Worm (Caenorhabditis elegans) whole organism, late embryonic: Measurements from ENCODE around the gene repo-1.

Experiments
- F13H6.1 ChIP-seq: sonication (generic microtip); optimal IDR thresholded peaks from 2 replicates; lab custom pipeline; 2016; ENCODE audit warnings: missing genetic modification characterization, missing compliant biosample characterization
- K02D7.2 ChIP-seq: sonication (generic microtip); optimal IDR thresholded peaks from 2 replicates; lab custom pipeline; 2017; ENCODE audit warnings: mild to moderate bottlenecking, missing genetic modification characterization, missing compliant biosample characterization
- ceh-19 ChIP-seq: fragments of 200-800 bp; sonication (Bioruptor generic); optimal IDR thresholded peaks from 2 replicates; lab custom pipeline; 2018; ENCODE audit warnings: mild to moderate bottlenecking, missing genetic modification characterization, missing compliant biosample characterization
- elt-2 ChIP-seq: sonication (generic microtip); optimal IDR thresholded peaks from 2 replicates; lab custom pipeline; 2016; ENCODE audit warnings: missing genetic modification reagents, missing genetic modification characterization, missing compliant biosample characterization
- fax-1 ChIP-seq: sonication (generic microtip); optimal IDR thresholded peaks from 2 replicates; lab custom pipeline; 2016; ENCODE audit warnings: missing genotype, missing genetic modification characterization, missing compliant biosample characterization
- hlh-13 ChIP-seq: fragments of 200-800 bp; sonication (Bioruptor generic); optimal IDR thresholded peaks from 2 replicates; lab custom pipeline; 2018; ENCODE audit warnings: mild to moderate bottlenecking, missing genetic modification characterization, missing compliant biosample characterization
- nhr-11 ChIP-seq: fragments of 150-350 bp; optimal IDR thresholded peaks from 2 replicates; lab custom pipeline; 2014; ENCODE audit warnings: missing biosample characterization, missing genetic modification characterization
- npax-4 ChIP-seq: sonication (generic microtip); optimal IDR thresholded peaks from 2 replicates; lab custom pipeline; 2016; ENCODE audit warnings: missing genetic modification characterization, missing compliant biosample characterization
- odd-2 ChIP-seq: sonication (generic microtip); optimal IDR thresholded peaks from 2 replicates; lab custom pipeline; 2017; ENCODE audit warnings: antibody characterized with exemption, mild to moderate bottlenecking, missing genetic modification characterization, missing compliant biosample characterization
- pha-2 ChIP-seq: sonication (generic microtip); optimal IDR thresholded peaks from 2 replicates; lab custom pipeline; 2017; ENCODE audit warnings: mild to moderate bottlenecking, missing genetic modification characterization, missing compliant biosample characterization
- pqm-1 ChIP-seq: sonication (generic microtip); optimal IDR thresholded peaks from 2 replicates; lab custom pipeline; 2016; ENCODE audit warnings: missing genetic modification characterization, missing compliant biosample characterization
- sox-4 ChIP-seq: sonication (generic microtip); optimal IDR thresholded peaks from 2 replicates; lab custom pipeline; 2017; ENCODE audit warnings: mild to moderate bottlenecking, missing genetic modification characterization, inconsistent platforms, missing compliant biosample characterization
- tbx-2 ChIP-seq: sonication (generic microtip); optimal IDR thresholded peaks from 2 replicates; lab custom pipeline; 2016; ENCODE audit warnings: missing genetic modification characterization, missing compliant biosample characterization
- tbx-7 ChIP-seq: sonication (generic microtip); optimal IDR thresholded peaks from 2 replicates; lab custom pipeline; 2016; ENCODE audit warnings: missing genotype, missing genetic modification characterization, missing compliant biosample characterization
- unc-3 ChIP-seq, 2 experiments: fragments of 200-800 bp in 1 of 2; sonication (Bioruptor generic) in 1 of 2; sonication (generic microtip) in 1 of 2; conservative IDR thresholded peaks in 1 of 2; optimal IDR thresholded peaks in 1 of 2; 2 replicates each; pipeline versions ENCODE4 v1.3.6 to Lab custom; 2016 to 2022; ENCODE audit warnings: missing compliant biosample characterization in 2 of 2, missing genetic modification characterization in 2 of 2, missing genetic modification reagents in 1 of 2
- zip-5 ChIP-seq: sonication (generic microtip); optimal IDR thresholded peaks from 2 replicates; lab custom pipeline; 2016; ENCODE audit warnings: missing genetic modification characterization, missing compliant biosample characterization

Gene repo-1

DNA sequence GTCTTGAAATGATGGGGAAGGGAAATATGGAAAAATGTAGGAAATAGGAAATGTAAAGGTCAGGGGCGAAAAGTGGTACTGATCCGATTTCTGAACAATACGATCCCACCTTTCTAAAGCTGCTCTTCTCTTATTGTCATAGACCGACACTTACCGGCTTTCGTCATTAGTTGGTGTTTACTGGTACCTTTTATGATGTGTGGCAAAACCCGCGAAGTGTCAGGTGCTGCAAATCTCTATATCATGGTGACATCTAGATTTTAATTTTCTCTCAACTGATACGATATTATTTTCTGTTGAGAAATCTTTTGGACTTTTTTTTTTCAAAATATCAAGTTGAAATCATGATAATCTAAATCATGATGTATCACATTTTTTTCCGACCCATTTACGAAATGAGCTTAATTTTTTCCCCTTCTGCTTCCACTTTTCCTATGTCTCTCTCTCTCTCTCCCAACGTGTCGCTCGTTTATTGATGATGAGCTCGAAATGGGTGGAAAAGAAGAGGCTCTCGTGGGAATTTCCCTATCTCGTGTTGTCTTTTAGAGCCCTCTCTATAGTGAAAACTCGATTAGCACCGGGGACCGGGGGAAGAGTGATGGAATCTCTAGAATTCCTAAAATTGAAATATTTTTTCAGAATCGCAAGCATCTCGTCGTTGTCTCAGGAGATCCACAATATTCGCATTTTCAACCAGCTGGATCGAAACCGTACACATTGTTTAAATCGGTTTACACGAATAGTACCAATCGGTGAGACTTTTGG lies 47.2 kb downstream of the repo-1 start:
- TF ChIP-seq pha-2 (tag; lab: Kevin White, UChicago): no peak
- TF ChIP-seq npax-4 (tag; lab: Kevin White, UChicago): no peak
- TF ChIP-seq fax-1 (tag; lab: Kevin White, UChicago): no peak
- TF ChIP-seq F13H6.1 (tag; lab: Kevin White, UChicago): no peak
- TF ChIP-seq, all 69 proteins: peak for 0

- TF ChIP-seq tbx-2 (no peak), elt-2 (no peak), K02D7.2 (tag; lab: Kevin White, UChicago) (no peak), ceh-19 (GFP tag; lab: Kevin White, UChicago) (no peak), tbx-7 (tag; lab: Kevin White, UChicago) (no peak), sox-4 (tag; lab: Kevin White, UChicago) (no peak), pqm-1 (tag; lab: Kevin White, UChicago) (no peak), odd-2 (tag; lab: Kevin White, UChicago) (no peak), nhr-11 (tag; lab: Kevin White, UChicago) (no peak), hlh-13 (GFP tag; lab: Kevin White, UChicago) (no peak), zip-5 (no peak), unc-3 (GFP tag; conservative IDR thresholded peaks at IDR 0.05; lab: Robert Waterston, UW) (no peak), unc-3 (tag; optimal IDR thresholded peaks at IDR 0.05; lab: Kevin White, UChicago) (no peak)
Observed at ce11 chrIV:12133776-12134175, 49.5 kb downstream of the repo-1 start.
